Fruit fly (Drosophila melanogaster) whole organism, pupa: ENCODE measurements around the gene CG13921.

Source experiments
- CG10348 ChIP-seq: fragments of 200-800 bp; sonication (Bioruptor generic); IDR thresholded peaks from 2 replicates; pipeline ENCODE4 v1.3.6; 2022; ENCODE audit warnings: missing biosample characterization, missing genetic modification characterization
- CG12605 ChIP-seq: fragments of 200-800 bp; sonication (Bioruptor generic); IDR thresholded peaks from 2 replicates; pipeline ENCODE4 v1.3.6; 2022; ENCODE audit warnings: missing biosample characterization, missing genetic modification characterization
- CG13204 ChIP-seq: fragments of 200-800 bp; sonication (Bioruptor generic); optimal IDR thresholded peaks from 2 replicates; lab custom pipeline; 2018; ENCODE audit warnings: missing biosample characterization, mild to moderate bottlenecking, missing genetic modification characterization, moderate library complexity
- CG14655 ChIP-seq: fragments of 200-800 bp; sonication (Bioruptor generic); optimal IDR thresholded peaks from 3 replicates; lab custom pipeline; 2017; ENCODE audit warnings: mild to moderate bottlenecking, missing biosample characterization, missing genetic modification reagents, missing genetic modification characterization
- CG15710 ChIP-seq: fragments of 200-800 bp; sonication (Bioruptor generic); optimal IDR thresholded peaks from 2 replicates; lab custom pipeline; 2018; ENCODE audit warnings: missing biosample characterization, mild to moderate bottlenecking, missing genetic modification characterization, moderate library complexity
- CG17806 ChIP-seq: fragments of 200-800 bp; sonication (Bioruptor generic); optimal IDR thresholded peaks from 2 replicates; lab custom pipeline; 2018; ENCODE audit warnings: missing biosample characterization, mild to moderate bottlenecking, missing genetic modification characterization, moderate library complexity
- CG32121 ChIP-seq: fragments of 200-800 bp; sonication (Bioruptor generic); IDR thresholded peaks from 2 replicates; pipeline ENCODE4 v1.3.6; 2022; ENCODE audit warnings: missing biosample characterization, missing genetic modification characterization
- CG34367 ChIP-seq: fragments of 200-800 bp; sonication (Bioruptor generic); optimal IDR thresholded peaks from 2 replicates; lab custom pipeline; 2018; ENCODE audit warnings: missing biosample characterization, mild to moderate bottlenecking, missing genetic modification characterization
- CG4496 ChIP-seq: fragments of 200-800 bp; sonication (Bioruptor generic); IDR thresholded peaks from 3 replicates; pipeline ENCODE4 v1.3.6; 2022; ENCODE audit warnings: missing biosample characterization, missing genetic modification characterization
- CG8159 ChIP-seq: fragments of 200-800 bp; sonication (Bioruptor generic); optimal IDR thresholded peaks from 3 replicates; lab custom pipeline; 2018; ENCODE audit warnings: missing biosample characterization, mild to moderate bottlenecking, missing genetic modification characterization, moderate library complexity
- CG8301 ChIP-seq: fragments of 200-800 bp; sonication (Bioruptor generic); optimal IDR thresholded peaks from 2 replicates; lab custom pipeline; 2018; ENCODE audit warnings: missing biosample characterization, mild to moderate bottlenecking, missing genetic modification characterization
- CG9948 ChIP-seq: fragments of 200-800 bp; sonication (Bioruptor generic); optimal IDR thresholded peaks from 2 replicates; lab custom pipeline; 2018; ENCODE audit warnings: missing biosample characterization, mild to moderate bottlenecking, missing genetic modification characterization, moderate library complexity
- D1 ChIP-seq: fragments of 200-800 bp; sonication (Bioruptor generic); optimal IDR thresholded peaks from 2 replicates; lab custom pipeline; 2018; ENCODE audit warnings: missing biosample characterization, mild to moderate bottlenecking, missing genetic modification characterization, moderate library complexity
- EcR ChIP-seq: fragments of 200-800 bp; sonication (Bioruptor generic); optimal IDR thresholded peaks from 3 replicates; lab custom pipeline; 2019; ENCODE audit warnings: missing biosample characterization, missing genetic modification characterization, mild to moderate bottlenecking, moderate library complexity, missing genetic modification reagents
- Ets98B ChIP-seq: fragments of 200-800 bp; sonication (Bioruptor generic); IDR thresholded peaks from 2 replicates; pipeline ENCODE4 v1.3.6; 2022; ENCODE audit warnings: missing biosample characterization, missing genetic modification characterization
- Pif1A ChIP-seq: fragments of 200-800 bp; sonication (Bioruptor generic); optimal IDR thresholded peaks from 3 replicates; lab custom pipeline; 2016; ENCODE audit warnings: missing biosample characterization, missing genetic modification characterization
- Pif1B ChIP-seq: fragments of 200-800 bp; sonication (Bioruptor generic); optimal IDR thresholded peaks from 3 replicates; lab custom pipeline; 2016; ENCODE audit warnings: missing biosample characterization, missing genetic modification characterization
- Snoo ChIP-seq: fragments of 200-800 bp; sonication (Bioruptor generic); optimal IDR thresholded peaks from 3 replicates; lab custom pipeline; 2017; ENCODE audit warnings: missing biosample characterization, mild to moderate bottlenecking, missing genetic modification characterization, inconsistent platforms
- fd96Ca ChIP-seq: fragments of 200-800 bp; sonication (Bioruptor generic); IDR thresholded peaks from 3 replicates; pipeline ENCODE4 v1.3.6; 2022; ENCODE audit warnings: missing biosample characterization, missing genetic modification characterization
- gl ChIP-seq: fragments of 200-800 bp; sonication (Bioruptor generic); optimal IDR thresholded peaks from 2 replicates; lab custom pipeline; 2018; ENCODE audit warnings: missing biosample characterization, mild to moderate bottlenecking, missing genetic modification characterization
- rn ChIP-seq: fragments of 200-800 bp; sonication (Bioruptor generic); IDR thresholded peaks from 2 replicates; pipeline ENCODE4 v1.3.6; 2022; ENCODE audit warnings: missing biosample characterization, missing genetic modification characterization

Gene CG13921

DNA sequence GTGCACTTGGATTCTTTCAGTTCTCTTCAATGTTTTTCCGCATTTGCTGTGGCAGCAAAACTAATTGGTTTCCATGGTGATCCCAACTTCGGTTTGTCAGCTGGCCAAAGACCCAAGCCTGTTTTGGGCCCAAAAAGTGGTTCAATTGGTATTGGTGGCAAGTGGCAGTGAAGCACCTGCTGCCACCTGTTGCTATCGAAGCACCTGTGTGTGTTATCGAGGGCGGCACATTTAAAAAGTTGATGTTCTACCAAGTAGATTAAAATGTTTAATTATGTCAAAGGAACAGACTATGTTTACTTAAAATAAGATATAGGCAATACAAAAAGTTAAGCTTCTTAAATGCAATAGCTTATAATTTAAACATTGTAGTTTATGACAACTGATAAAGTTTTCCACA lies 11.1 kb upstream of the CG13921 start, which contains the start of gene Oseg4:
Oseg4 (minus strand) TSS at position 165 of the 400 bp plus-strand sequence.
- TF ChIP-seq CG14655 (GFP tag; lab: Kevin White, UChicago) (no peak), CG12605 (GFP tag; lab: Robert Waterston, UW) (peak; percentile 54; the same call in 1 of the 2 replicates), CG8159 (tag; lab: Kevin White, UChicago) (no peak), Snoo (tag; lab: Kevin White, UChicago) (no peak), CG9948 (tag; lab: Kevin White, UChicago) (no peak), CG13204 (no peak), CG32121 (GFP tag; lab: Robert Waterston, UW) (no peak), D1 (no peak)

DNA sequence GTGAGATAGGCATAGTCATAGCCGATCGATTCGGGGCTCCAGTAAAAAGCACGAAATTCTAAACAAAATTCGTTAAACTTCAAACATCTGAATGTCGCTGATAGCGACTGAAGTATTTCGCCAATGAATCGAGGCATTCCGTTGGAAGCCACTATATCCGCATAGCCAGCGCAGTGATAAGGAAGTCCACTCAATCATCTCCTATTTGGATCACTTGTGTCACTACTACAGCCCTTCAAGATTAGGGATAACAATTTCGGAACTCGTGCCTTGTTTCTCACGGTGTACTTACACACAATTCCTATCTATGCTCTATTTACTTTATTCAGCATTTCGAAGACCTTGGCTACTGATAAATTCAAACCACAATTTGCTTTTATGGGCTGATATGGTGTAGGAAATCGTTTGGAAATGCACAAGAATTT lies 8.8 kb upstream of the CG13921 start, which contains the start of gene PIG-Wb:
PIG-Wb (minus strand) TSS at position 209 of the 425 bp plus-strand sequence.
- TF ChIP-seq rn (GFP tag; lab: Robert Waterston, UW): no peak
- TF ChIP-seq CG4496 (GFP tag; lab: Robert Waterston, UW): no peak
- TF ChIP-seq CG8159 (tag; lab: Kevin White, UChicago): no peak
- no peak for TF ChIP-seq CG17806 (tag; lab: Kevin White, UChicago)
- TF ChIP-seq D1: no peak
- TF ChIP-seq CG32121 (GFP tag; lab: Robert Waterston, UW): no peak
- no peak for TF ChIP-seq EcR
- TF ChIP-seq Ets98B: no peak
- no peak for TF ChIP-seq CG12605 (GFP tag; lab: Robert Waterston, UW)
- no peak for TF ChIP-seq Pif1A (GFP tag; lab: Kevin White, UChicago)
- TF ChIP-seq CG34367: no peak
- no peak for TF ChIP-seq Pif1B
- no peak for TF ChIP-seq CG15710 (tag; lab: Kevin White, UChicago)
- no peak for TF ChIP-seq CG14655 (GFP tag; lab: Kevin White, UChicago)
- no peak for TF ChIP-seq CG10348 (GFP tag; lab: Robert Waterston, UW)
- no peak for TF ChIP-seq gl (tag; lab: Kevin White, UChicago)
- TF ChIP-seq CG9948 (tag; lab: Kevin White, UChicago): no peak
- TF ChIP-seq Snoo (tag; lab: Kevin White, UChicago): no peak

DNA sequence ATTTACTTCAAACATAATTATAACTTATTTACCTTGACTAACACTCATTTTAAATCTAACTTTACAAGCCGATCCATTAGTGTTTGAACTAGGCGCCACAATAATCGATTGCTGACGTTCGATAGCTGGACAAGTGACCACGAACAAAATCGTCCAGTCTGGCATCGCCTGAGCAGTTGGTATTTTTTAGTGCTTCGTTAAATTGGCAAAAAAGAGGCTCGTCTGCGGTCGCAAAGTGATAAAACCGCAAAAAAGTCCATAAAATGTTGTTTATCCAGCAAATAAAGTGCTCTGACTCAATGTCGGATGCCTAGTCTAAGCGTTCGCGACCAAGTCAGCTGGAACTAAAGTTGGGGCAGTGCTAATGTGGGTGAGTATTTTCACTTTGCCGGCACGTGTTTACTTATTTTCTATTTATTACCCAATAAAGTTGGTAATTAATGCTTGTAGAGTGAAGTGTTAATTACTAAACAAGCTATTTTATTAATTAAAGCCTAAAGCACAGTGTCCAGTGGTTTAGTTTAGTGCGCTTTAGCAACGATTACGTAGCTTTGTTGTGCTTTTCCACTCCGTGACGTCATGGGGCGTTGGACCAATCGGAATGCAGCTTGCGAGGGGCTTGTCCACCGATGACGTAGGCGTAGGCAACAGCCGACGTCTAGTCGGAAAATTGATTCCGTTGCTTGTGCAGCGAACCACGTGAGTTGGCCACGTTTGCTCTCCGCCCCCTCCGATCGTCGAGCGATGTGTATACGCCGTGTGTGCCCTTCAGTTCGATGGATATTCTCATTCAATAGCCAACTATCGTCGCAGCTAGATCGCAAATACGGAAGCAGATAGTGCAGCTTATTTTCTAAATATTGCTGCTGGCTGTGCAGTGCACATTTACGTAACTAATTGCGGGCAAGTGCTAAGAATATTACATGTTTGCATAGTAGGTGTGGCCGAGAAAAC lies 8.1 kb upstream of the CG13921 start, which contains the start of gene Gk2:
Gk2 (plus strand) TSS at position 33 of the 954 bp plus-strand sequence.
- peak; percentile 3 for TF ChIP-seq EcR
- no peak for TF ChIP-seq Ets98B

DNA sequence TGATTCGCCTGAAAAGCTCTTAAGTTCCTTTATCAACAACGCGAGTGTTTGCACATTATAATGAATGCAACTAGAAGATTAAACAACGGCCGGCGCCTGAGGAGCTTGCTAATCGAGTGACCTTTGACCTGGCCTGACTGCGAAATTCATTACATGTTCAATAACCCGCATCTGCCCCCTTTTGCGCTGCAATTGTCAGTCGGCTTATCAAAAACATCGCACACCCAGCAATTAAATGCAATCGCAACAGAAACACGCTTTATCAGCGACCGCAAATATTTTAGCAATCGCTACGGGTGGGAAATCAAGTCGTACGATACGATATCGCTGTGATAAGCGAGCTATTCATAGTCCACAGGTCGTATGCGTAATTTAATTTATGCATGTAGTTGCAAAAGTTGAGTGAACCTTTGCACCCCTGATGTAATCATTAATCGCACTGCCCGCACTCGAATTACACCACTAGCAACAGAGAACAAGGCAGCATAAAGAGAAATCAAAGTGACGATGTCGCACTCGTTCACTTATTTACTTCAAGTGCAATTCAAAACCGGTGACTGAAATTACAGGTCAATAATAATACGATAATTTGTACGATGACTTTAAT lies 7.1 kb upstream of the CG13921 start:
- TF ChIP-seq EcR (peak; percentile 78), CG12605 (GFP tag; lab: Robert Waterston, UW) (no peak), CG13204 (no peak), CG17806 (tag; lab: Kevin White, UChicago) (no peak), CG9948 (tag; lab: Kevin White, UChicago) (no peak), CG8301 (tag; lab: Kevin White, UChicago) (no peak), CG15710 (tag; lab: Kevin White, UChicago) (no peak), D1 (no peak), gl (tag; lab: Kevin White, UChicago) (peak; percentile 5)

DNA sequence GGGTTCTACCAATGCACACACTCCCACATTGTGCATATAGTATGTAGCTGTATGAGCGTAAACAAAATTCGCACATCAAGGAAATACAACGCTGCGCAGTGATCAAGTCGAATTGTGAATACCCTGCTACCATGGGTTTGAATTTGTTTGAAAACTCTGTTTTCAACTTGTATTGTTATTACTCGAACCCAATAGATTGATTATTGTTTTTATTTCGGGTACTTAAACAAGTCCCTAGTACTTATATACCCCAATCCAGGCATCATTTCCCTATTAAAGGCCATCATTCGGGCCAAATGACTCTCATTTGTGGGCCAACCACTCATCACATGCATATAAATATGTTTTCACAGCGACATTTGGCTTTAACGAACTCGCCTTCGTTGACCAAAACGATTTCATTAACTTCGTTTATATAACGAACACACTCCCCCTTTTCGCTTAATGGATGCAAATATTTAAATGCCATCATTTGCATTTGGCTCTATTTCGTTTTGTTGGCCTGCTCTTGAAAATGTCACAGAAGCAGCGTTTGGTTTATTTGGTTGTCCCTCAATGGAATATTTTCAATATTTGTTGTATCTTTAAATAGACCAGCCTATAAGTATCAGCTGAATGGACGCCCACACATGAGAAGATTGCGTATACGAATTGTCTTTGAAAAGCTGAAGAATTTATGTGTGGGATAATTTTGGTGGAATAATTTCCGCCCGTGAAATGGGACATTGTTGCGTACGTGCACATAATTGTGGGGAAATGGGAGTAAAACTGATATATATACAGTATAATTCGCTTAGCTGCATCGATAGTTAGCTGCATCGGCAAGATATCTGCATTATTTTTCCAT lies 6.4 kb upstream of the CG13921 start:
- TF ChIP-seq CG4496 (GFP tag; lab: Robert Waterston, UW) (peak; percentile 71), EcR (no peak), CG15710 (tag; lab: Kevin White, UChicago) (peak; percentile 14), Pif1A (GFP tag; lab: Kevin White, UChicago) (peak; percentile 57), CG8301 (tag; lab: Kevin White, UChicago) (no peak), CG17806 (tag; lab: Kevin White, UChicago) (no peak), CG10348 (GFP tag; lab: Robert Waterston, UW) (0 out of 2 replicates have a peak, but pooled peaks have one; percentile 34), CG13204 (no peak), CG14655 (GFP tag; lab: Kevin White, UChicago) (no peak), D1 (no peak), Ets98B (peak; percentile 54; the same call in 1 of the 2 replicates), CG34367 (peak; percentile 18), CG12605 (GFP tag; lab: Robert Waterston, UW) (no peak), gl (tag; lab: Kevin White, UChicago) (no peak), rn (GFP tag; lab: Robert Waterston, UW) (0 out of 2 replicates have a peak, but pooled peaks have one; percentile 15), fd96Ca (GFP tag; lab: Robert Waterston, UW) (peak; percentile 81), CG32121 (GFP tag; lab: Robert Waterston, UW) (peak; percentile 69), CG9948 (tag; lab: Kevin White, UChicago) (peak; percentile 8), CG8159 (tag; lab: Kevin White, UChicago) (no peak), Pif1B (no peak), Snoo (tag; lab: Kevin White, UChicago) (no peak)
